Fruit fly (Drosophila melanogaster) whole organism, embryonic: Measurements from ENCODE around the gene bero.
A peak's percentile ranks its signal among the peaks of the same experiment; 100 is the strongest.

Experiments
- Adf1 ChIP-seq: fragments of 200-800 bp; sonication (Bioruptor generic); IDR thresholded peaks from 2 replicates; pipeline ENCODE4 v1.3.6; 2022; ENCODE audit warnings: missing biosample characterization, missing genetic modification characterization
- Awh ChIP-seq: fragments of 200-800 bp; sonication (Bioruptor generic); IDR thresholded peaks from 2 replicates; pipeline ENCODE4, ENCODE4 v1.3.6; 2022; ENCODE audit warnings: missing biosample characterization, missing genetic modification characterization
- CG10366 ChIP-seq: fragments of 200-800 bp; sonication (Bioruptor generic); IDR thresholded peaks from 2 replicates; pipeline ENCODE4 v1.3.6; 2022; ENCODE audit warnings: missing biosample characterization, missing genetic modification characterization
- CG10462 ChIP-seq: fragments of 200-800 bp; sonication (Bioruptor generic); optimal IDR thresholded peaks from 2 replicates; lab custom pipeline; 2016; ENCODE audit warnings: missing biosample characterization, missing genetic modification characterization
- CG11247 ChIP-seq: fragments of 200-800 bp; sonication (Bioruptor generic); IDR thresholded peaks from 2 replicates; pipeline ENCODE4 v1.3.6; 2022; ENCODE audit warnings: missing biosample characterization, missing genetic modification characterization
- CG11696 ChIP-seq: fragments of 200-800 bp; sonication (Bioruptor generic); IDR thresholded peaks from 2 replicates; pipeline ENCODE4 v1.3.6; 2022; ENCODE audit warnings: missing biosample characterization, missing genetic modification characterization
- CG13424 ChIP-seq: fragments of 200-800 bp; sonication (Bioruptor generic); optimal IDR thresholded peaks from 2 replicates; lab custom pipeline; 2019; ENCODE audit warnings: missing biosample characterization, mild to moderate bottlenecking, missing genetic modification characterization, moderate library complexity
- CG14014 ChIP-seq: fragments of 200-800 bp; sonication (Bioruptor generic); IDR thresholded peaks from 2 replicates; pipeline ENCODE4 v1.3.6; 2022; ENCODE audit warnings: missing biosample characterization, missing genetic modification characterization
- CG30020 ChIP-seq: fragments of 200-800 bp; optimal IDR thresholded peaks from 2 replicates; lab custom pipeline; 2019; ENCODE audit warnings: missing biosample characterization, mild to moderate bottlenecking, missing genetic modification characterization, moderate library complexity
- CG30403 ChIP-seq: fragments of 200-800 bp; sonication (Bioruptor generic); optimal IDR thresholded peaks from 3 replicates; lab custom pipeline; 2016; ENCODE audit warnings: missing biosample characterization, missing genetic modification characterization
- CG3281 ChIP-seq: fragments of 200-800 bp; sonication (Bioruptor generic); optimal IDR thresholded peaks from 3 replicates; lab custom pipeline; 2017; ENCODE audit warnings: missing biosample characterization, mild to moderate bottlenecking, missing genetic modification characterization
- CG6765 ChIP-seq: fragments of 200-800 bp; sonication (Bioruptor generic); optimal IDR thresholded peaks from 3 replicates; lab custom pipeline; 2017; ENCODE audit warnings: missing biosample characterization, mild to moderate bottlenecking, missing genetic modification characterization
- CG7357 ChIP-seq: fragments of 200-800 bp; sonication (Bioruptor generic); IDR thresholded peaks from 3 replicates; pipeline ENCODE4 v1.3.6; 2022; ENCODE audit warnings: missing biosample characterization, missing genetic modification characterization
- CG8089 ChIP-seq: fragments of 200-800 bp; sonication (Bioruptor generic); optimal IDR thresholded peaks from 3 replicates; lab custom pipeline; 2016; ENCODE audit warnings: missing biosample characterization, missing genetic modification characterization
- CG8388 ChIP-seq: fragments of 200-800 bp; sonication (Bioruptor generic); optimal IDR thresholded peaks from 2 replicates; lab custom pipeline; 2019; ENCODE audit warnings: missing biosample characterization, mild to moderate bottlenecking, missing genetic modification characterization, moderate library complexity
- CoRest ChIP-seq: fragments of 200-800 bp; sonication (Bioruptor generic); optimal IDR thresholded peaks from 3 replicates; lab custom pipeline; 2018; ENCODE audit warnings: missing biosample characterization, mild to moderate bottlenecking, missing genetic modification characterization, moderate library complexity
- D ChIP-seq, 2 experiments: fragments of 200-800 bp in 1 of 2; fragments of >200 bp in 1 of 2; sonication (Bioruptor generic) in 1 of 2; optimal IDR thresholded peaks; 2 replicates in 1 of 2; 3 replicates in 1 of 2; lab custom pipeline; 2017; ENCODE audit warnings: mild to moderate bottlenecking in 1 of 2, missing biosample characterization in 1 of 2, missing genetic modification characterization in 1 of 2, missing genetic modification reagents in 1 of 2
- Dref ChIP-seq: fragments of 200-800 bp; sonication (Bioruptor generic); IDR thresholded peaks from 2 replicates; pipeline ENCODE4 v1.3.6; 2022; ENCODE audit warnings: missing biosample characterization, missing genetic modification characterization
- E2f2 ChIP-seq: fragments of 200-800 bp; sonication (Bioruptor generic); IDR thresholded peaks from 2 replicates; pipeline ENCODE4 v1.3.6; 2022; ENCODE audit warnings: missing biosample characterization, missing genetic modification characterization
- Eip74EF ChIP-seq, 2 experiments: fragments of 200-800 bp in 1 of 2; fragments of >200 bp in 1 of 2; sonication (Bioruptor generic) in 1 of 2; optimal IDR thresholded peaks; 2 replicates each; lab custom pipeline; 2017 to 2019; ENCODE audit warnings: missing biosample characterization in 2 of 2, missing genetic modification characterization in 2 of 2, mild to moderate bottlenecking in 1 of 2, moderate library complexity in 1 of 2
- H2.0 ChIP-seq: fragments of 200-800 bp; sonication (Bioruptor generic); IDR thresholded peaks from 2 replicates; pipeline ENCODE4 v1.3.6; 2022; ENCODE audit warnings: missing biosample characterization, missing genetic modification characterization
- MBD-R2 ChIP-seq: fragments of 200-800 bp; sonication (Bioruptor generic); IDR thresholded peaks from 2 replicates; pipeline ENCODE4 v1.3.6; 2022; ENCODE audit warnings: missing biosample characterization, missing genetic modification characterization
- MESR4 ChIP-seq: fragments of 200-800 bp; sonication (Bioruptor generic); optimal IDR thresholded peaks from 2 replicates; lab custom pipeline; 2018; ENCODE audit warnings: missing biosample characterization, mild to moderate bottlenecking, missing genetic modification characterization, moderate library complexity
- Mrtf ChIP-seq: fragments of 200-800 bp; sonication (Bioruptor generic); IDR thresholded peaks from 3 replicates; pipeline ENCODE4 v1.3.6; 2022; ENCODE audit warnings: missing biosample characterization, missing genetic modification characterization
- NC2β ChIP-seq: fragments of 200-800 bp; sonication (Bioruptor generic); optimal IDR thresholded peaks from 2 replicates; lab custom pipeline; 2016; ENCODE audit warnings: missing biosample characterization, missing genetic modification characterization
- NfI ChIP-seq: fragments of 200-800 bp; sonication (Bioruptor generic); optimal IDR thresholded peaks from 3 replicates; lab custom pipeline; 2018; ENCODE audit warnings: missing biosample characterization, mild to moderate bottlenecking, missing genetic modification characterization, moderate library complexity
- Rfx ChIP-seq: fragments of 200-800 bp; sonication (Bioruptor generic); IDR thresholded peaks from 2 replicates; pipeline ENCODE4 v1.3.6; 2022; ENCODE audit warnings: missing biosample characterization, missing genetic modification characterization
- Sox100B ChIP-seq: fragments of 200-800 bp; sonication (Bioruptor generic); optimal IDR thresholded peaks from 3 replicates; lab custom pipeline; 2018; ENCODE audit warnings: missing biosample characterization, mild to moderate bottlenecking, missing genetic modification characterization
- Taf1 ChIP-seq: fragments of 200-800 bp; sonication (Bioruptor generic); IDR thresholded peaks from 2 replicates; pipeline ENCODE4 v1.3.6; 2022; ENCODE audit warnings: missing biosample characterization, missing genetic modification characterization
- Tbp ChIP-seq: fragments of >200 bp; optimal IDR thresholded peaks from 2 replicates; lab custom pipeline; 2018; ENCODE audit warnings: missing biosample characterization, missing genetic modification characterization
- ash1 ChIP-seq: fragments of 200-800 bp; sonication (Bioruptor generic); optimal IDR thresholded peaks from 2 replicates; lab custom pipeline; 2018; ENCODE audit warnings: missing biosample characterization, mild to moderate bottlenecking, missing genetic modification characterization
- bcd ChIP-seq: fragments of 200-800 bp; sonication (Bioruptor generic); optimal IDR thresholded peaks from 2 replicates; lab custom pipeline; 2017; ENCODE audit warnings: missing biosample characterization, mild to moderate bottlenecking, missing genetic modification characterization
- bowl ChIP-seq: fragments of 200-800 bp; sonication (Bioruptor generic); IDR thresholded peaks from 2 replicates; pipeline ENCODE4 v1.3.6; 2022; ENCODE audit warnings: missing biosample characterization, missing genetic modification characterization
- chinmo ChIP-seq: fragments of 200-800 bp; sonication (Bioruptor generic); IDR thresholded peaks from 4 replicates; pipeline ENCODE4 v1.3.6; 2022; ENCODE audit warnings: missing biosample characterization, missing genetic modification characterization; ENCODE audit not compliant: partially characterized antibody
- crc ChIP-seq: fragments of 200-800 bp; sonication (Bioruptor generic); optimal IDR thresholded peaks from 2 replicates; lab custom pipeline; 2016; ENCODE audit warnings: missing biosample characterization, missing genetic modification characterization
- dmrt99B ChIP-seq: fragments of 200-800 bp; sonication (Bioruptor generic); optimal IDR thresholded peaks from 2 replicates; lab custom pipeline; 2018; ENCODE audit warnings: missing biosample characterization, mild to moderate bottlenecking, missing genetic modification characterization, moderate library complexity
- dpn ChIP-seq, 2 experiments: fragments of 200-800 bp; sonication (Bioruptor generic); optimal IDR thresholded peaks; 3 replicates each; lab custom pipeline; 2016; ENCODE audit warnings: missing biosample characterization in 2 of 2, missing genetic modification characterization in 2 of 2
- en ChIP-seq: fragments of 200-800 bp; sonication (Bioruptor generic); optimal IDR thresholded peaks from 2 replicates; lab custom pipeline; 2016; ENCODE audit warnings: missing biosample characterization, missing genetic modification characterization
- eve ChIP-seq, 2 experiments: fragments of >200 bp; optimal IDR thresholded peaks; 2 replicates each; lab custom pipeline; 2017; ENCODE audit warnings: missing biosample characterization in 2 of 2, missing genetic modification characterization in 2 of 2
- ewg ChIP-seq: fragments of 200-800 bp; sonication (Bioruptor generic); optimal IDR thresholded peaks from 3 replicates; lab custom pipeline; 2017; ENCODE audit warnings: mild to moderate bottlenecking, missing biosample characterization, missing genetic modification reagents, missing genetic modification characterization
- lmd ChIP-seq: fragments of 200-800 bp; sonication (Bioruptor generic); IDR thresholded peaks from 2 replicates; pipeline ENCODE4 v1.3.6; 2022; ENCODE audit warnings: missing biosample characterization, missing genetic modification characterization
- nom ChIP-seq: fragments of 200-800 bp; sonication (Bioruptor generic); optimal IDR thresholded peaks from 2 replicates; lab custom pipeline; 2017; ENCODE audit warnings: missing biosample characterization, missing genetic modification characterization, mild to moderate bottlenecking, moderate library complexity, missing genetic modification reagents
- p53 ChIP-seq: fragments of 200-800 bp; sonication (Bioruptor generic); optimal IDR thresholded peaks from 2 replicates; lab custom pipeline; 2016; ENCODE audit warnings: missing biosample characterization, missing genetic modification characterization
- run ChIP-seq: fragments of 200-800 bp; sonication (Bioruptor generic); optimal IDR thresholded peaks from 3 replicates; lab custom pipeline; 2018; ENCODE audit warnings: missing biosample characterization, mild to moderate bottlenecking, missing genetic modification characterization
- sd ChIP-seq: fragments of 200-800 bp; sonication (Bioruptor generic); optimal IDR thresholded peaks from 3 replicates; lab custom pipeline; 2018; ENCODE audit warnings: missing biosample characterization, mild to moderate bottlenecking, missing genetic modification characterization, moderate library complexity
- stc ChIP-seq: fragments of 200-800 bp; sonication (Bioruptor generic); IDR thresholded peaks from 2 replicates; pipeline ENCODE4 v1.3.6; 2022; ENCODE audit warnings: missing biosample characterization, missing genetic modification characterization
- tll ChIP-seq, 2 experiments: fragments of 200-800 bp in 1 of 2; fragments of >200 bp in 1 of 2; sonication (Bioruptor generic) in 1 of 2; optimal IDR thresholded peaks; 2 replicates each; lab custom pipeline; 2017 to 2019; ENCODE audit warnings: missing biosample characterization in 2 of 2, missing genetic modification characterization in 2 of 2, mild to moderate bottlenecking in 1 of 2, moderate library complexity in 1 of 2
- tup ChIP-seq: fragments of 200-800 bp; sonication (Bioruptor generic); optimal IDR thresholded peaks from 2 replicates; lab custom pipeline; 2016; ENCODE audit warnings: missing biosample characterization, mild to moderate bottlenecking, missing genetic modification characterization, moderate library complexity
- twi ChIP-seq: fragments of 200-800 bp; optimal IDR thresholded peaks from 2 replicates; lab custom pipeline; 2019; ENCODE audit warnings: missing biosample characterization, mild to moderate bottlenecking, missing genetic modification characterization, moderate library complexity

The bero gene

dm6 chr2L:20811039-20811652 lies 47.3 kb upstream of the bero start (continued):
- TF ChIP-seq MBD-R2 (no peak), chinmo (GFP tag; lab: Robert Waterston, UW) (0 out of 4 replicates have a peak, but pooled peaks have one; percentile 36), sd (tag; lab: Kevin White, UChicago) (peak; percentile 3), E2f2 (peak; percentile 59), NfI (GFP tag; lab: Kevin White, UChicago) (peak; percentile 53), Mrtf (GFP tag; lab: Robert Waterston, UW) (no peak), en (GFP tag; lab: Kevin White, UChicago) (no peak), CG11696 (GFP tag; lab: Robert Waterston, UW) (peak; percentile 60; the same call in 1 of the 2 replicates), tup (GFP tag; lab: Kevin White, UChicago) (peak; percentile 11), CG10462 (no peak), twi (tag; lab: Kevin White, UChicago) (no peak), CG7357 (GFP tag; lab: Robert Waterston, UW) (peak; percentile 39; the same call in 1 of the 3 replicates), lmd (GFP tag; lab: Robert Waterston, UW) (peak; percentile 53; the same call in 1 of the 2 replicates), eve (GFP tag; optimal IDR thresholded peaks at IDR 0.05; lab: Kevin White, UChicago) (peak in 1 of 2 experiments; percentile 68), Eip74EF (GFP tag; optimal IDR thresholded peaks at IDR 0.05; lab: Kevin White, UChicago) (peak in 1 of 2 experiments; percentile 84), CG30403 (GFP tag; lab: Kevin White, UChicago) (peak; percentile 57), Sox100B (GFP tag; lab: Kevin White, UChicago) (peak; percentile 34), MESR4 (GFP tag; lab: Kevin White, UChicago) (no peak), stc (GFP tag; lab: Robert Waterston, UW) (0 out of 2 replicates have a peak, but pooled peaks have one; percentile 30), CG8388 (GFP tag; lab: Kevin White, UChicago) (peak; percentile 35), ewg (GFP tag; lab: Kevin White, UChicago) (peak; percentile 31), Tbp (GFP tag; lab: Kevin White, UChicago) (no peak), CG6765 (GFP tag; lab: Kevin White, UChicago) (no peak), Taf1 (GFP tag; lab: Robert Waterston, UW) (no peak), D (optimal IDR thresholded peaks at IDR 0.05; lab: Kevin White, UChicago) (no peak), D (GFP tag; optimal IDR thresholded peaks at IDR 0.05; lab: Kevin White, UChicago) (peak; percentile 17), CG11247 (GFP tag; lab: Robert Waterston, UW) (no peak), bcd (GFP tag; lab: Kevin White, UChicago) (peak; percentile 9), CoRest (tag; lab: Kevin White, UChicago) (peak; percentile 38), ash1 (GFP tag; lab: Kevin White, UChicago) (no peak), Dref (GFP tag; lab: Robert Waterston, UW) (no peak), Rfx (GFP tag; lab: Robert Waterston, UW) (peak; percentile 51), CG30020 (tag; lab: Kevin White, UChicago) (no peak), Adf1 (GFP tag; lab: Robert Waterston, UW) (no peak), CG13424 (tag; lab: Kevin White, UChicago) (peak; percentile 55), CG10366 (peak; percentile 54; the same call in 1 of the 2 replicates), Awh (GFP tag; lab: Robert Waterston, UW) (peak; percentile 57; the same call in 1 of the 2 replicates), dmrt99B (tag; lab: Kevin White, UChicago) (peak; percentile 83), crc (GFP tag; lab: Kevin White, UChicago) (no peak), CG3281 (GFP tag; lab: Kevin White, UChicago) (peak; percentile 18), tll (GFP tag; optimal IDR thresholded peaks at IDR 0.05; lab: Kevin White, UChicago) (no peak), run (no peak), dpn (GFP tag; optimal IDR thresholded peaks at IDR 0.05; lab: Kevin White, UChicago) (peak in 1 of 2 experiments; percentile 18), bowl (GFP tag; lab: Robert Waterston, UW) (no peak), p53 (GFP tag; lab: Kevin White, UChicago) (no peak), CG14014 (GFP tag; lab: Robert Waterston, UW) (0 out of 2 replicates have a peak, but pooled peaks have one; percentile 32), NC2β (no peak), H2.0 (peak; percentile 39; the same call in 1 of the 2 replicates), nom (no peak), CG8089 (no peak)
